Fruit fly (Drosophila melanogaster) whole organism, embryonic: ENCODE results near the gene Snmp2.

Experiments used
- Bdp1 ChIP-seq: fragments of 200-800 bp; sonication (Bioruptor generic); optimal IDR thresholded peaks from 3 replicates; lab custom pipeline; 2016; ENCODE audit warnings: missing biosample characterization, missing genetic modification characterization
- Blimp-1 ChIP-seq: fragments of 200-800 bp; sonication (Bioruptor generic); optimal IDR thresholded peaks from 3 replicates; lab custom pipeline; 2018; ENCODE audit warnings: missing biosample characterization, missing genetic modification characterization, mild to moderate bottlenecking, moderate library complexity, missing genetic modification reagents
- CG10321 ChIP-seq: fragments of 200-800 bp; sonication (Bioruptor generic); IDR thresholded peaks from 2 replicates; pipeline ENCODE4 v1.3.6; 2022; ENCODE audit warnings: missing biosample characterization, missing genetic modification characterization
- CG10654 ChIP-seq: fragments of 200-800 bp; sonication (Bioruptor generic); optimal IDR thresholded peaks from 2 replicates; lab custom pipeline; 2016; ENCODE audit warnings: missing biosample characterization, missing genetic modification characterization
- CG10959 ChIP-seq: fragments of 200-800 bp; sonication (Bioruptor generic); IDR thresholded peaks from 2 replicates; pipeline ENCODE4 v1.3.6; 2022; ENCODE audit warnings: missing biosample characterization, missing genetic modification characterization
- CG11247 ChIP-seq: fragments of 200-800 bp; sonication (Bioruptor generic); IDR thresholded peaks from 2 replicates; pipeline ENCODE4 v1.3.6; 2022; ENCODE audit warnings: missing biosample characterization, missing genetic modification characterization
- CG11398 ChIP-seq: fragments of 200-800 bp; sonication (Bioruptor generic); optimal IDR thresholded peaks from 2 replicates; lab custom pipeline; 2016; ENCODE audit warnings: missing biosample characterization, missing genetic modification characterization
- CG11560 ChIP-seq: fragments of 200-800 bp; sonication (Bioruptor generic); IDR thresholded peaks from 3 replicates; pipeline ENCODE4 v1.3.6; 2022; ENCODE audit warnings: missing biosample characterization, missing genetic modification characterization
- CG13123 ChIP-seq: fragments of 200-800 bp; sonication (Bioruptor generic); optimal IDR thresholded peaks from 2 replicates; lab custom pipeline; 2016; ENCODE audit warnings: missing biosample characterization, missing genetic modification characterization
- CG13296 ChIP-seq: fragments of 200-800 bp; sonication (Bioruptor generic); optimal IDR thresholded peaks from 3 replicates; lab custom pipeline; 2018; ENCODE audit warnings: missing biosample characterization, mild to moderate bottlenecking, missing genetic modification characterization
- CG17328 ChIP-seq: fragments of 200-800 bp; sonication (Bioruptor generic); IDR thresholded peaks from 2 replicates; pipeline ENCODE4 v1.3.6; 2022; ENCODE audit warnings: missing biosample characterization, missing genetic modification characterization
- CG17802 ChIP-seq: fragments of 200-800 bp; sonication (Bioruptor generic); optimal IDR thresholded peaks from 2 replicates; lab custom pipeline; 2018; ENCODE audit warnings: missing biosample characterization, mild to moderate bottlenecking, missing genetic modification characterization, moderate library complexity
- CG18011 ChIP-seq: fragments of 200-800 bp; sonication (Bioruptor generic); optimal IDR thresholded peaks from 2 replicates; lab custom pipeline; 2017; ENCODE audit warnings: missing biosample characterization, missing genetic modification characterization, mild to moderate bottlenecking, moderate library complexity, missing genotype
- CG1832 ChIP-seq: fragments of 200-800 bp; sonication (Bioruptor generic); optimal IDR thresholded peaks from 2 replicates; lab custom pipeline; 2017; ENCODE audit warnings: missing biosample characterization, mild to moderate bottlenecking, missing genetic modification characterization, inconsistent platforms
- CG18599 ChIP-seq: fragments of 200-800 bp; sonication (Bioruptor generic); optimal IDR thresholded peaks from 3 replicates; lab custom pipeline; 2017; ENCODE audit warnings: missing biosample characterization, missing genetic modification characterization, mild to moderate bottlenecking, moderate library complexity, missing genetic modification reagents
- CG2199 ChIP-seq: fragments of 200-800 bp; sonication (Bioruptor generic); IDR thresholded peaks from 3 replicates; pipeline ENCODE4 v1.3.6; 2022; ENCODE audit warnings: missing biosample characterization, missing genetic modification characterization
- CG30403 ChIP-seq: fragments of 200-800 bp; sonication (Bioruptor generic); optimal IDR thresholded peaks from 3 replicates; lab custom pipeline; 2016; ENCODE audit warnings: missing biosample characterization, missing genetic modification characterization
- CG31441 ChIP-seq: fragments of 200-800 bp; sonication (Bioruptor generic); IDR thresholded peaks from 2 replicates; pipeline ENCODE4 v1.3.6; 2022; ENCODE audit warnings: missing biosample characterization, missing genetic modification characterization
- CG4360 ChIP-seq: fragments of 200-800 bp; sonication (Bioruptor generic); IDR thresholded peaks from 2 replicates; pipeline ENCODE4 v1.3.6; 2022; ENCODE audit warnings: missing biosample characterization, missing genetic modification characterization
- CG4424 ChIP-seq: fragments of 200-800 bp; sonication (Bioruptor generic); optimal IDR thresholded peaks from 3 replicates; lab custom pipeline; 2016; ENCODE audit warnings: missing biosample characterization, missing genetic modification characterization
- CG6854 ChIP-seq: fragments of 200-800 bp; sonication (Bioruptor generic); optimal IDR thresholded peaks from 3 replicates; lab custom pipeline; 2017; ENCODE audit warnings: missing biosample characterization, mild to moderate bottlenecking, missing genetic modification characterization
- CG7745 ChIP-seq: fragments of 200-800 bp; sonication (Bioruptor generic); optimal IDR thresholded peaks from 2 replicates; lab custom pipeline; 2018; ENCODE audit warnings: missing biosample characterization, mild to moderate bottlenecking, missing genetic modification characterization, moderate library complexity
- CG9817 ChIP-seq: fragments of 200-800 bp; sonication (Bioruptor generic); optimal IDR thresholded peaks from 2 replicates; lab custom pipeline; 2018; ENCODE audit warnings: missing biosample characterization, mild to moderate bottlenecking, missing genetic modification characterization, moderate library complexity
- Dll ChIP-seq: fragments of 200-800 bp; sonication (Bioruptor generic); IDR thresholded peaks from 4 replicates; pipeline ENCODE4 v1.3.6; 2022; ENCODE audit warnings: missing biosample characterization, missing genetic modification characterization; ENCODE audit not compliant: partially characterized antibody
- Dref ChIP-seq: fragments of 200-800 bp; sonication (Bioruptor generic); IDR thresholded peaks from 2 replicates; pipeline ENCODE4 v1.3.6; 2022; ENCODE audit warnings: missing biosample characterization, missing genetic modification characterization
- Drgx ChIP-seq: fragments of 200-800 bp; sonication (Bioruptor generic); IDR thresholded peaks from 2 replicates; pipeline ENCODE4 v1.3.6; 2022; ENCODE audit warnings: missing biosample characterization, missing genetic modification characterization
- Fer1 ChIP-seq: fragments of 200-800 bp; sonication (Bioruptor generic); optimal IDR thresholded peaks from 2 replicates; lab custom pipeline; 2017; ENCODE audit warnings: missing biosample characterization, mild to moderate bottlenecking, missing genetic modification characterization
- Fer3 ChIP-seq: fragments of 200-800 bp; sonication (Bioruptor generic); optimal IDR thresholded peaks from 2 replicates; lab custom pipeline; 2018; ENCODE audit warnings: missing biosample characterization, mild to moderate bottlenecking, missing genetic modification characterization, moderate library complexity
- Gug ChIP-seq: fragments of 200-800 bp; sonication (Bioruptor generic); IDR thresholded peaks from 4 replicates; pipeline ENCODE4 v1.3.6; 2022; ENCODE audit warnings: missing biosample characterization, missing genetic modification characterization
- Meics ChIP-seq: fragments of 200-800 bp; sonication (Bioruptor generic); optimal IDR thresholded peaks from 2 replicates; lab custom pipeline; 2017; ENCODE audit warnings: missing biosample characterization, mild to moderate bottlenecking, missing genetic modification characterization
- NC2α ChIP-seq: fragments of 200-800 bp; sonication (Bioruptor generic); optimal IDR thresholded peaks from 2 replicates; lab custom pipeline; 2016; ENCODE audit warnings: missing biosample characterization, missing genetic modification characterization
- Optix ChIP-seq: fragments of 200-800 bp; sonication (Bioruptor generic); IDR thresholded peaks from 3 replicates; pipeline ENCODE4 v1.3.6; 2022; ENCODE audit warnings: missing biosample characterization, missing genetic modification characterization
- Ravus ChIP-seq: fragments of 200-800 bp; sonication (Bioruptor generic); IDR thresholded peaks from 2 replicates; pipeline ENCODE4 v1.3.6; 2022; ENCODE audit warnings: missing biosample characterization, missing genetic modification characterization
- Tbp ChIP-seq: fragments of >200 bp; optimal IDR thresholded peaks from 2 replicates; lab custom pipeline; 2018; ENCODE audit warnings: missing biosample characterization, missing genetic modification characterization
- Vsx1 ChIP-seq: fragments of 200-800 bp; sonication (Bioruptor generic); optimal IDR thresholded peaks from 2 replicates; lab custom pipeline; 2017; ENCODE audit warnings: missing biosample characterization, mild to moderate bottlenecking, missing genetic modification characterization, missing genetic modification reagents
- btn ChIP-seq: fragments of 200-800 bp; sonication (Bioruptor generic); optimal IDR thresholded peaks from 2 replicates; lab custom pipeline; 2016; ENCODE audit warnings: missing biosample characterization, missing genetic modification characterization
- croc ChIP-seq: fragments of 200-800 bp; sonication (Bioruptor generic); conservative IDR thresholded peaks from 3 replicates; pipeline ENCODE4 v1.3.6; 2022; ENCODE audit warnings: missing biosample characterization, missing genetic modification characterization
- crol ChIP-seq: fragments of 200-800 bp; sonication (Bioruptor generic); IDR thresholded peaks from 2 replicates; pipeline ENCODE4 v1.3.6; 2022; ENCODE audit warnings: missing biosample characterization, missing genetic modification characterization
- dpn ChIP-seq, 2 experiments: fragments of 200-800 bp; sonication (Bioruptor generic); optimal IDR thresholded peaks; 3 replicates each; lab custom pipeline; 2016; ENCODE audit warnings: missing biosample characterization in 2 of 2, missing genetic modification characterization in 2 of 2
- exex ChIP-seq: fragments of 200-800 bp; sonication (Bioruptor generic); optimal IDR thresholded peaks from 4 replicates; lab custom pipeline; 2018; ENCODE audit warnings: missing biosample characterization, mild to moderate bottlenecking, missing genetic modification characterization, moderate library complexity
- gt ChIP-seq: fragments of 200-800 bp; sonication (Bioruptor generic); IDR thresholded peaks from 2 replicates; pipeline ENCODE4 v1.3.6; 2022; ENCODE audit warnings: missing biosample characterization, missing genetic modification characterization
- h ChIP-seq: fragments of >200 bp; optimal IDR thresholded peaks from 2 replicates; lab custom pipeline; 2017
- ind ChIP-seq: fragments of 200-800 bp; sonication (Bioruptor generic); optimal IDR thresholded peaks from 3 replicates; lab custom pipeline; 2016; ENCODE audit warnings: missing biosample characterization, missing genetic modification characterization
- nmo ChIP-seq: fragments of 200-800 bp; sonication (Bioruptor generic); optimal IDR thresholded peaks from 2 replicates; lab custom pipeline; 2018; ENCODE audit warnings: missing biosample characterization, mild to moderate bottlenecking, missing genetic modification characterization, moderate library complexity
- oc ChIP-seq: fragments of 200-800 bp; sonication (Bioruptor generic); optimal IDR thresholded peaks from 2 replicates; lab custom pipeline; 2018; ENCODE audit warnings: missing biosample characterization, mild to moderate bottlenecking, missing genetic modification characterization, moderate library complexity
- odd ChIP-seq: fragments of 200-800 bp; sonication (Bioruptor generic); optimal IDR thresholded peaks from 2 replicates; lab custom pipeline; 2017; ENCODE audit warnings: missing biosample characterization, mild to moderate bottlenecking, missing genetic modification characterization
- peb ChIP-seq: fragments of 200-800 bp; sonication (Bioruptor generic); IDR thresholded peaks from 2 replicates; pipeline ENCODE4 v1.3.6; 2022; ENCODE audit warnings: missing biosample characterization, missing genetic modification characterization
- seq ChIP-seq: fragments of 200-800 bp; sonication (Bioruptor generic); IDR thresholded peaks from 2 replicates; pipeline ENCODE4 v1.3.6; 2022; ENCODE audit warnings: missing biosample characterization, missing genetic modification characterization
- sob ChIP-seq: fragments of 200-800 bp; sonication (Bioruptor generic); IDR thresholded peaks from 2 replicates; pipeline ENCODE4 v1.3.6; 2022; ENCODE audit warnings: missing biosample characterization, missing genetic modification characterization
- ssp ChIP-seq: fragments of 200-800 bp; sonication (Bioruptor generic); IDR thresholded peaks from 2 replicates; pipeline ENCODE4 v1.3.6; 2022; ENCODE audit warnings: missing biosample characterization, missing genetic modification characterization
- usp ChIP-seq: fragments of >200 bp; optimal IDR thresholded peaks from 2 replicates; lab custom pipeline; 2017; ENCODE audit warnings: missing biosample characterization, missing genetic modification characterization
- zen2 ChIP-seq: fragments of 200-800 bp; sonication (Bioruptor generic); IDR thresholded peaks from 3 replicates; pipeline ENCODE4 v1.3.6; 2022; ENCODE audit warnings: missing biosample characterization, missing genetic modification characterization; ENCODE audit not compliant: partially characterized antibody
- zfh1 ChIP-seq: fragments of 200-800 bp; sonication (Bioruptor generic); IDR thresholded peaks from 3 replicates; pipeline ENCODE4 v1.3.6; 2022; ENCODE audit warnings: missing biosample characterization, missing genetic modification characterization

Gene Snmp2

dm6 chr3L:7792249-7792648 lies 49.4 kb upstream of the Snmp2 start (continued):
- peak; percentile 48 for TF ChIP-seq Blimp-1 (GFP tag; lab: Kevin White, UChicago)
- no peak for TF ChIP-seq CG1832
- peak; percentile 25; the same call in 1 of the 4 replicates for TF ChIP-seq Gug (GFP tag; lab: Robert Waterston, UW)
- no peak for TF ChIP-seq CG11398 (GFP tag; lab: Kevin White, UChicago)
- TF ChIP-seq zfh1 (GFP tag; lab: Robert Waterston, UW), result no peak
- peak; percentile 42; the same call in 1 of the 2 replicates for TF ChIP-seq Drgx
- TF ChIP-seq usp (GFP tag; lab: Kevin White, UChicago), result no peak
- no peak for TF ChIP-seq Meics (GFP tag; lab: Kevin White, UChicago)
- TF ChIP-seq CG30403 (GFP tag; lab: Kevin White, UChicago), result no peak
- peak; percentile 3 for TF ChIP-seq CG18599 (GFP tag; lab: Kevin White, UChicago)
- TF ChIP-seq Dref, result no peak
- peak; percentile 7 for TF ChIP-seq nmo
- no peak for TF ChIP-seq btn (GFP tag; lab: Kevin White, UChicago)
- no peak for TF ChIP-seq zen2
- TF ChIP-seq CG11560, result no peak
- TF ChIP-seq Fer3 (tag; lab: Kevin White, UChicago), result peak; percentile 2
- no peak for TF ChIP-seq oc
- peak; percentile 36; the same call in 1 of the 2 replicates for TF ChIP-seq sob (GFP tag; lab: Robert Waterston, UW)
- TF ChIP-seq CG9817, result no peak
- TF ChIP-seq croc (GFP tag; lab: Robert Waterston, UW), result no peak
- no peak for TF ChIP-seq Optix (GFP tag; lab: Robert Waterston, UW)
- no peak for TF ChIP-seq odd
- no peak for TF ChIP-seq peb (GFP tag; lab: Robert Waterston, UW)
- no peak for TF ChIP-seq Dll (GFP tag; lab: Robert Waterston, UW)
- no peak for TF ChIP-seq CG4424 (GFP tag; lab: Kevin White, UChicago)
- 0 out of 2 replicates have a peak, but pooled peaks have one; percentile 18 for TF ChIP-seq CG17328 (GFP tag; lab: Robert Waterston, UW)
- no peak for TF ChIP-seq gt (GFP tag; lab: Robert Waterston, UW)
- TF ChIP-seq CG17802 (tag; lab: Kevin White, UChicago), result no peak

- TF ChIP-seq ssp (GFP tag; lab: Robert Waterston, UW), result no peak
- no peak for TF ChIP-seq CG13123 (GFP tag; lab: Kevin White, UChicago)
- TF ChIP-seq Bdp1 (GFP tag; lab: Kevin White, UChicago), result no peak
- TF ChIP-seq CG7745 (tag; lab: Kevin White, UChicago), result no peak
- no peak for TF ChIP-seq CG11247 (GFP tag; lab: Robert Waterston, UW)
- no peak for TF ChIP-seq seq
- peak; percentile 38; the same call in 1 of the 2 replicates for TF ChIP-seq CG4360 (GFP tag; lab: Robert Waterston, UW)
- TF ChIP-seq ind (GFP tag; lab: Kevin White, UChicago), result no peak
- no peak for TF ChIP-seq CG13296 (GFP tag; lab: Kevin White, UChicago)
- TF ChIP-seq Tbp (GFP tag; lab: Kevin White, UChicago), result no peak
- TF ChIP-seq CG10321 (GFP tag; lab: Robert Waterston, UW), result 0 out of 2 replicates have a peak, but pooled peaks have one; percentile 17
- no peak for TF ChIP-seq h (lab: Kevin White, UChicago)
- no peak for TF ChIP-seq dpn (GFP tag; optimal IDR thresholded peaks at IDR 0.05; lab: Kevin White, UChicago)
- no peak for TF ChIP-seq Vsx1 (GFP tag; lab: Kevin White, UChicago)
- TF ChIP-seq CG31441 (GFP tag; lab: Robert Waterston, UW), result no peak
- no peak for TF ChIP-seq CG10654 (GFP tag; lab: Kevin White, UChicago)
- TF ChIP-seq CG10959 (GFP tag; lab: Robert Waterston, UW), result no peak
- TF ChIP-seq oc, result no peak
- TF ChIP-seq Fer1 (GFP tag; lab: Kevin White, UChicago), result no peak
- TF ChIP-seq Ravus (GFP tag; lab: Robert Waterston, UW), result no peak
- TF ChIP-seq CG6854, result no peak
- TF ChIP-seq exex (tag; lab: Kevin White, UChicago), result no peak
- TF ChIP-seq CG18011, result no peak
- TF ChIP-seq crol, result no peak
- no peak for TF ChIP-seq NC2α
- TF ChIP-seq CG2199 (GFP tag; lab: Robert Waterston, UW), result no peak
- no peak for TF ChIP-seq sob (GFP tag; lab: Robert Waterston, UW)
Observed at dm6 chr3L:7790224-7790623, 47.4 kb upstream of the Snmp2 start.
